Worm (Caenorhabditis elegans): ENCODE measurements around the gene bgnt-1.3.
A peak's percentile ranks its signal among the peaks of the same experiment; 100 is the strongest.

bgnt-1.3 gene

DNA sequence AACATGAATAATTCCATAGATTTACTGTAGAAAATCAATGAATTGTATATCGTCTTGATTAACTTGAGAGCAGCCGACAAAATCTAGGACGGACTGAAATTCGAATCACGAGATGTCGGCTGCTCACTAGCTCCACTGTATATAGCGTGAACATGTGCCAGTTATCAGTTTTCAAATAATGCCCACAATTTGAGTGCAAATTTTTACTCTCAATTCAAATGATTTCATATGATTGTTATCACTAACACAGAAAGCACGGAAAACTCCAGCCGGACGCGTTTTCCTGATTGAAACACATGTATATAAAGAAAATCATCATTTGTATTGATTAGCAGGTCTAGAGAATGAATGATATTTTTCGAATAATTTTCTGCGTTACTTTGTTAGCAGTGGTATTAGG is 36.1 kb upstream of the bgnt-1.3 start, which contains the start of gene oac-5:
TSS of gene oac-5 (plus strand) at position 301 of the 400 bp plus-strand sequence.
- TF ChIP-seq unc-62 (GFP tag; optimal IDR thresholded peaks at IDR 0.05) (no peak), nhr-10 (tag; optimal IDR thresholded peaks at IDR 0.05) (no peak), unc-55 (GFP tag; optimal IDR thresholded peaks at IDR 0.05) (no peak), fos-1 (tag; optimal IDR thresholded peaks at IDR 0.05) (no peak), R02D3.7 (tag; optimal IDR thresholded peaks at IDR 0.05) (no peak), unc-39 (tag; optimal IDR thresholded peaks at IDR 0.05) (no peak)

DNA sequence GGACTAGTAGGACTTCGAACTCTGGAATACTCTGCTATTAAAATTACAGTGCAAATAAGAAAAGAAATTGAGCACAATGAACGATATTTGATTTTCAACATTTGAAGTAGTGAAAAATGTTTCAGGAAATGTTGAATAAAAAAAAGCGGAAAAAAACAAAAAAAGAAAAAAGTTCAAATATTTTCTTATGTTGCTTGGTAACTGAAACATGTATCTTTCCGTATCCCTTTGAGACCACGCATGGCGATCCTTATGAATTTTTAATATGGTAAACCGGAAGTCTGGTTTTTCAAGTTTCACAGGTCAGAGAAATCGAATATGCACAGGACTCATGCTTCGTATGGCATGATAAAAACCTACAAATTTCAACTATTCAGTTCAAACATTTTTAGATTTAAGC is 31.3 kb upstream of the bgnt-1.3 start, which contains the start of gene F28G4.3:
TSS of gene F28G4.3 (minus strand) at position 101 of the 400 bp plus-strand sequence.
- TF ChIP-seq sem-4 (tag; optimal IDR thresholded peaks at IDR 0.05): no peak
- no peak for TF ChIP-seq lin-11 (tag; optimal IDR thresholded peaks at IDR 0.05)
- TF ChIP-seq nhr-129 (tag; optimal IDR thresholded peaks at IDR 0.05): no peak
- TF ChIP-seq nhr-10 (tag; optimal IDR thresholded peaks at IDR 0.05): no peak
- TF ChIP-seq ztf-1 (GFP tag; conservative IDR thresholded peaks at IDR 0.05): no peak
- no peak for TF ChIP-seq unc-62 (GFP tag; optimal IDR thresholded peaks at IDR 0.05)
- no peak for TF ChIP-seq lin-39 (tag; optimal IDR thresholded peaks at IDR 0.05)
- no peak for TF ChIP-seq mbf-1 (tag; optimal IDR thresholded peaks at IDR 0.05)
- no peak for TF ChIP-seq Y55F3AM.14 (GFP tag; optimal IDR thresholded peaks at IDR 0.05)
- TF ChIP-seq nhr-23 (tag; optimal IDR thresholded peaks at IDR 0.05): no peak
- no peak for TF ChIP-seq alr-1 (tag; optimal IDR thresholded peaks at IDR 0.05)
- TF ChIP-seq peb-1 (tag; optimal IDR thresholded peaks at IDR 0.05): no peak
- no peak for TF ChIP-seq nhr-237 (tag; optimal IDR thresholded peaks at IDR 0.05)
- TF ChIP-seq blmp-1 (tag; optimal IDR thresholded peaks at IDR 0.05; ENCODE audit: insufficient read depth): no peak
- TF ChIP-seq dmd-4 (tag; optimal IDR thresholded peaks at IDR 0.05): no peak
- TF ChIP-seq ztf-11 (tag; optimal IDR thresholded peaks at IDR 0.05): no peak
- TF ChIP-seq nhr-11 (tag; optimal IDR thresholded peaks at IDR 0.05): no peak
- TF ChIP-seq ama-1 (optimal IDR thresholded peaks at IDR 0.05): no peak

DNA sequence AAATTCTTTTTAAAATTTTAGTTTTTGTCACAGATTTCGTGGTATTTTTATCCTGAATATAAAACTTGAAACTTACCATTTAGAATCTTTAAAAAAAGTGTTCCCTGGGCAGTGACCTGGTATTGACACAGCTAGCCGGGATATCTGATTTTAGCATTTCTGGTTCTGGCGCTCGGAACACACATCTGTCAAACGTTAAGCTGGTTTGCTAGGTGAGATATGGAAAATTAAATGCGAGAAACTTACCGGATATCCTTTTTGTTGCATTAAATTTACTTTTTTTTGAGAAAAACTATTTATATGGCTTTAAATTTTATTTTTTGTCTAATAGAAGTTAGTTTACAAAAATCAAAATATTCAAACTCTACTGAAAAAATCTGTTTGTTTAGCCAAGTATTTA is 29.5 kb upstream of the bgnt-1.3 start, which contains the start of gene F28G4.4:
TSS of gene F28G4.4 (minus strand) at position 101 of the 400 bp plus-strand sequence.
- TF ChIP-seq ama-1 (optimal IDR thresholded peaks at IDR 0.05) (no peak), nhr-129 (tag; optimal IDR thresholded peaks at IDR 0.05) (no peak), nhr-77 (tag; optimal IDR thresholded peaks at IDR 0.05) (no peak), C34F6.9 (tag; optimal IDR thresholded peaks at IDR 0.05) (no peak), nhr-23 (tag; optimal IDR thresholded peaks at IDR 0.05) (no peak), F13H6.1 (tag; optimal IDR thresholded peaks at IDR 0.05) (no peak), snpc-4 (tag; optimal IDR thresholded peaks at IDR 0.05) (no peak), sem-4 (tag; optimal IDR thresholded peaks at IDR 0.05) (no peak), lin-11 (tag; optimal IDR thresholded peaks at IDR 0.05) (no peak), unc-39 (tag; optimal IDR thresholded peaks at IDR 0.05) (no peak), ZK546.5 (tag; optimal IDR thresholded peaks at IDR 0.05) (no peak), mdl-1 (tag; optimal IDR thresholded peaks at IDR 0.05) (no peak)

DNA sequence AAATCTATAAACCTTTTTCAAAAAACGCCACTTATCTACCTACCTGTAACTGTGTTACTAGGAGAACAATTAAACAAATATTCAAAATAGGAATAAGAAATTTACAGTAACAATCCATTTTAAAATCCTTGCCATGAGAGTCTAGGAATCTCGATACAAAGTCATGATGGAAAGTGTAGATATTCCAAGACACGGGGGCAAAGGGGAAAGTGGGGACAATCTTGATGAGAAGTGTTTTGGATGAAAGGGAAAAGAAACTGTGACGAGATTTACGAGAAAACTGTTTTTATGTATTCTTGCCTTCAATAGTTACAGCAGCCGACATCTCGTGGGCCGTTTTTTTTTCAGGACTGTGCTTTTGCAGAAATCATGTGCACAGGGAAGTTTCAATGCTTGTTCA is 25.9 kb upstream of the bgnt-1.3 start, which contains the start of gene F28G4.2:
TSS of gene F28G4.2 (minus strand) at position 175 of the 400 bp plus-strand sequence.
- TF ChIP-seq dmd-4 (tag; optimal IDR thresholded peaks at IDR 0.05) (no peak), blmp-1 (tag; optimal IDR thresholded peaks at IDR 0.05; ENCODE audit: insufficient read depth) (peak; percentile 40)

DNA sequence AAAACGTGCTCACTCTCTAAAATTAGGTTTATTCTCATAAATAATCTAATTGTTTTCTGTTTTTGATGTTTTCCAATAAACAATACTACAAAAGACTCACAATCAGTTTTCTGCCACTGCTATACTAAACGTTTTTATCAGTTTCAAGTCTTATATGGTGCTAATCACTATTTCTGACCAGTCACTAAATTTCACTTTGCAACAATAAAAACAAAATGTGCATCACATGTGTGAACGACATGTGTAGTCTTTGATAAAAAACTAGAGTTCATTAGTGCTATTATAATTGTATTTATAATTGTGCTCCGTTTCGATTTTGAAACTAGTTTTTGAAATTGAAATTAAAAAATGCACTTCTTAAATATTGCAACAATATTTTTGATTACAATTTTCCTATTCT is 21.6 kb upstream of the bgnt-1.3 start, which contains the start of gene cyp-37B1:
TSS of gene cyp-37B1 (plus strand) at position 199 of the 400 bp plus-strand sequence.
- TF ChIP-seq fos-1 (tag; optimal IDR thresholded peaks at IDR 0.05) (peak; percentile 64), lsy-2 (tag; optimal IDR thresholded peaks at IDR 0.05) (no peak), aly-2 (tag; optimal IDR thresholded peaks at IDR 0.05) (no peak), nhr-10 (tag; optimal IDR thresholded peaks at IDR 0.05) (no peak), nhr-25 (tag; optimal IDR thresholded peaks at IDR 0.05) (no peak), ztf-1 (GFP tag; conservative IDR thresholded peaks at IDR 0.05) (no peak), elt-3 (tag; optimal IDR thresholded peaks at IDR 0.05) (no peak), skn-1 (tag; optimal IDR thresholded peaks at IDR 0.05) (no peak), nhr-129 (tag; optimal IDR thresholded peaks at IDR 0.05) (no peak), sem-4 (tag; optimal IDR thresholded peaks at IDR 0.05) (no peak), mbf-1 (tag; optimal IDR thresholded peaks at IDR 0.05) (no peak), mdl-1 (tag; optimal IDR thresholded peaks at IDR 0.05) (no peak), lin-39 (tag; optimal IDR thresholded peaks at IDR 0.05) (no peak), nhr-6 (tag; optimal IDR thresholded peaks at IDR 0.05) (no peak), sma-3 (GFP tag; optimal IDR thresholded peaks at IDR 0.05) (no peak), egl-27 (tag; optimal IDR thresholded peaks at IDR 0.05) (no peak), sma-9 (GFP tag; optimal IDR thresholded peaks at IDR 0.05) (peak; percentile 76), sma-9 (tag; optimal IDR thresholded peaks at IDR 0.05) (no peak), dmd-4 (tag; optimal IDR thresholded peaks at IDR 0.05) (no peak), nhr-12 (tag; optimal IDR thresholded peaks at IDR 0.05) (no peak), crh-2 (tag; optimal IDR thresholded peaks at IDR 0.05) (peak; percentile 10), nhr-21 (tag; optimal IDR thresholded peaks at IDR 0.05) (no peak), ceh-82 (tag; optimal IDR thresholded peaks at IDR 0.05) (no peak), C34F6.9 (tag; optimal IDR thresholded peaks at IDR 0.05) (no peak), ama-1 (optimal IDR thresholded peaks at IDR 0.05) (no peak), gmeb-1 (tag; optimal IDR thresholded peaks at IDR 0.05) (peak; percentile 45), nhr-77 (tag; optimal IDR thresholded peaks at IDR 0.05) (no peak), ztf-4 (tag; optimal IDR thresholded peaks at IDR 0.05) (no peak), lin-11 (tag; optimal IDR thresholded peaks at IDR 0.05) (no peak), ceh-16 (tag; optimal IDR thresholded peaks at IDR 0.05) (no peak), unc-55 (GFP tag; optimal IDR thresholded peaks at IDR 0.05) (no peak)

Data from whole organism, L2 larva.